Fruit fly (Drosophila melanogaster) whole organism, wandering third instar larva: ENCODE results near the gene CG31826.

Experiments used
- CG32264 ChIP-seq: fragments of 200-800 bp; sonication (Bioruptor generic); optimal IDR thresholded peaks from 2 replicates; lab custom pipeline; 2016; ENCODE audit warnings: missing biosample characterization, missing genetic modification characterization
- CG9705 ChIP-seq: fragments of 200-800 bp; sonication (Bioruptor generic); optimal IDR thresholded peaks from 2 replicates; lab custom pipeline; 2018; ENCODE audit warnings: missing biosample characterization, mild to moderate bottlenecking, missing genetic modification characterization
- CrebA ChIP-seq: fragments of 200-800 bp; sonication (Bioruptor generic); optimal IDR thresholded peaks from 2 replicates; lab custom pipeline; 2016; ENCODE audit warnings: missing biosample characterization, mild to moderate bottlenecking, missing genetic modification characterization, borderline replicate concordance
- Dif ChIP-seq: fragments of 200-275, 200-300 bp; sonication (Bioruptor generic); optimal IDR thresholded peaks from 2 replicates; lab custom pipeline; 2018; ENCODE audit warnings: missing biosample characterization, missing genetic modification characterization; ENCODE audit not compliant: partially characterized antibody
- GATAd ChIP-seq: sonication (Bioruptor generic); optimal IDR thresholded peaks from 2 replicates; lab custom pipeline; 2016; ENCODE audit warnings: missing biosample characterization, missing genetic modification characterization
- HLH106 ChIP-seq: fragments of 200-800 bp; optimal IDR thresholded peaks from 3 replicates; lab custom pipeline; 2019; ENCODE audit warnings: missing biosample characterization, mild to moderate bottlenecking, missing genetic modification characterization, moderate library complexity
- Hnf4 ChIP-seq: fragments of 200-800 bp; sonication (Bioruptor generic); optimal IDR thresholded peaks from 2 replicates; lab custom pipeline; 2016; ENCODE audit warnings: missing biosample characterization, mild to moderate bottlenecking, missing genetic modification characterization
- Hr78 ChIP-seq: fragments of >200 bp; optimal IDR thresholded peaks from 2 replicates; lab custom pipeline; 2017; ENCODE audit warnings: missing biosample characterization, missing genetic modification characterization
- Hr83 ChIP-seq: fragments of 200-300 bp; sonication (Bioruptor generic); optimal IDR thresholded peaks from 2 replicates; lab custom pipeline; 2016; ENCODE audit warnings: missing biosample characterization, mild to moderate bottlenecking, missing genetic modification characterization, moderate library complexity; ENCODE audit not compliant: poor library complexity, severe bottlenecking
- Jra ChIP-seq: sonication (Bioruptor generic); optimal IDR thresholded peaks from 2 replicates; lab custom pipeline; 2016; ENCODE audit warnings: missing biosample characterization, missing genetic modification characterization
- Mio ChIP-seq: sonication (Bioruptor generic); optimal IDR thresholded peaks from 2 replicates; lab custom pipeline; 2016; ENCODE audit warnings: missing biosample characterization, missing genetic modification characterization
- Myc ChIP-seq: fragments of >200 bp; optimal IDR thresholded peaks from 2 replicates; lab custom pipeline; 2017
- OdsH ChIP-seq: fragments of 200-800 bp; sonication (Bioruptor generic); optimal IDR thresholded peaks from 2 replicates; lab custom pipeline; 2016; ENCODE audit warnings: missing biosample characterization, mild to moderate bottlenecking, missing genetic modification characterization
- Rel ChIP-seq, 2 experiments: fragments of 200-800 bp; sonication (Bioruptor generic) in 1 of 2; optimal IDR thresholded peaks; 2 replicates in 1 of 2; 3 replicates in 1 of 2; lab custom pipeline; 2016 to 2019; ENCODE audit warnings: mild to moderate bottlenecking in 2 of 2, missing biosample characterization in 2 of 2, missing genetic modification characterization in 2 of 2, moderate library complexity in 1 of 2
- Sp1 ChIP-seq: fragments of 200-800 bp; sonication (Bioruptor generic); optimal IDR thresholded peaks from 3 replicates; lab custom pipeline; 2019; ENCODE audit warnings: missing biosample characterization, mild to moderate bottlenecking, missing genetic modification characterization, moderate library complexity
- Vsx2 ChIP-seq: fragments of 200-300, 225-300 bp; sonication (Bioruptor generic); optimal IDR thresholded peaks from 2 replicates; lab custom pipeline; 2018; ENCODE audit warnings: missing biosample characterization, missing genetic modification characterization; ENCODE audit not compliant: partially characterized antibody
- brk ChIP-seq: fragments of 200-800 bp; sonication (Bioruptor generic); optimal IDR thresholded peaks from 2 replicates; lab custom pipeline; 2016; ENCODE audit warnings: missing biosample characterization, mild to moderate bottlenecking, missing genetic modification characterization
- dl ChIP-seq, 2 experiments: fragments of 175-275, 200-275 bp in 1 of 2; fragments of 200-275 bp in 1 of 2; sonication (Bioruptor generic); optimal IDR thresholded peaks; lab custom pipeline; 2018; ENCODE audit warnings: mild to moderate bottlenecking in 2 of 2, missing biosample characterization in 2 of 2, missing genetic modification characterization in 2 of 2, moderate library complexity in 2 of 2; ENCODE audit not compliant: partially characterized antibody in 2 of 2, insufficient read depth in 1 of 2
- dmrt93B ChIP-seq: fragments of 200-800 bp; sonication (Bioruptor generic); optimal IDR thresholded peaks from 2 replicates; lab custom pipeline; 2018; ENCODE audit warnings: missing biosample characterization, mild to moderate bottlenecking, missing genetic modification characterization
- dsf ChIP-seq: sonication (Bioruptor generic); optimal IDR thresholded peaks from 2 replicates; lab custom pipeline; 2016; ENCODE audit warnings: missing biosample characterization, missing genetic modification characterization, borderline replicate concordance
- ey ChIP-seq: fragments of 200-800 bp; sonication (Bioruptor generic); optimal IDR thresholded peaks from 2 replicates; lab custom pipeline; 2016; ENCODE audit warnings: missing biosample characterization, missing genetic modification characterization
- foxo ChIP-seq, 2 experiments: fragments of 200-800 bp; sonication (Bioruptor generic); optimal IDR thresholded peaks; 2 replicates in 1 of 2; 3 replicates in 1 of 2; lab custom pipeline; 2016 to 2017; ENCODE audit warnings: missing biosample characterization in 2 of 2, missing genetic modification characterization in 2 of 2
- fru ChIP-seq: fragments of 200-800 bp; sonication (Bioruptor generic); optimal IDR thresholded peaks from 3 replicates; lab custom pipeline; 2016; ENCODE audit warnings: missing biosample characterization, mild to moderate bottlenecking, missing genetic modification characterization
- h ChIP-seq: fragments of 200-800 bp; sonication (Bioruptor generic); optimal IDR thresholded peaks from 3 replicates; lab custom pipeline; 2016; ENCODE audit warnings: missing biosample characterization, mild to moderate bottlenecking, missing genetic modification characterization
- jim ChIP-seq: fragments of 175-275, 200-325 bp; sonication (Bioruptor generic); optimal IDR thresholded peaks from 2 replicates; lab custom pipeline; 2016; ENCODE audit warnings: missing biosample characterization, mild to moderate bottlenecking, missing genetic modification characterization
- pan ChIP-seq: fragments of >200 bp; optimal IDR thresholded peaks from 2 replicates; lab custom pipeline; 2017
- psq ChIP-seq: fragments of 200-800 bp; sonication (Bioruptor generic); optimal IDR thresholded peaks from 3 replicates; lab custom pipeline; 2017; ENCODE audit warnings: missing biosample characterization, mild to moderate bottlenecking, missing genetic modification characterization, moderate library complexity
- rgr ChIP-seq: fragments of 200-800 bp; sonication (Bioruptor generic); optimal IDR thresholded peaks from 3 replicates; lab custom pipeline; 2016; ENCODE audit warnings: missing biosample characterization, mild to moderate bottlenecking, missing genetic modification characterization
- sv ChIP-seq: fragments of 200-800 bp; sonication (Bioruptor generic); optimal IDR thresholded peaks from 3 replicates; lab custom pipeline; 2016; ENCODE audit warnings: missing biosample characterization, missing genetic modification characterization
- tai ChIP-seq: sonication (Bioruptor generic); optimal IDR thresholded peaks from 2 replicates; lab custom pipeline; 2016; ENCODE audit warnings: missing biosample characterization, missing genetic modification characterization
- woc ChIP-seq: sonication (Bioruptor generic); optimal IDR thresholded peaks from 2 replicates; lab custom pipeline; 2016; ENCODE audit warnings: missing biosample characterization, mild to moderate bottlenecking, missing genetic modification characterization

The CG31826 gene

dm6 chr2L:15742976-15743375, 29.9 kb downstream of the CG31826 start:
- TF ChIP-seq CG32264 (GFP tag; lab: Kevin White, UChicago) (no peak), foxo (GFP tag; optimal IDR thresholded peaks at IDR 0.05; lab: Kevin White, UChicago) (no peak), Hr78 (GFP tag; lab: Kevin White, UChicago) (no peak), CG9705 (GFP tag; lab: Kevin White, UChicago) (no peak), ey (no peak), GATAd (GFP tag; lab: Kevin White, UChicago) (no peak), dsf (no peak), h (GFP tag; lab: Kevin White, UChicago) (no peak), Hnf4 (GFP tag; lab: Kevin White, UChicago) (no peak), Mio (GFP tag; lab: Kevin White, UChicago) (no peak), Sp1 (no peak), dl (GFP tag; optimal IDR thresholded peaks at IDR 0.05; lab: Kevin White, UChicago; ENCODE audit: insufficient read depth in 1 of 2, partially characterized antibody in 2 of 2) (no peak), tai (no peak), Hr83 (GFP tag; lab: Kevin White, UChicago) (no peak), CrebA (GFP tag; lab: Kevin White, UChicago) (no peak), Dif (GFP tag; lab: Kevin White, UChicago) (no peak), Myc (lab: Kevin White, UChicago) (no peak), sv (GFP tag; lab: Kevin White, UChicago) (no peak), brk (no peak)

dm6 chr2L:15741418-15741817, 31.5 kb downstream of the CG31826 start:
- TF ChIP-seq GATAd (GFP tag; lab: Kevin White, UChicago) = no peak
- TF ChIP-seq jim (GFP tag; lab: Kevin White, UChicago) = no peak
- TF ChIP-seq dmrt93B = no peak
- TF ChIP-seq woc (GFP tag; lab: Kevin White, UChicago) = no peak
- TF ChIP-seq ey = no peak
- TF ChIP-seq Vsx2 (GFP tag; lab: Kevin White, UChicago) = no peak
- no peak for TF ChIP-seq h (GFP tag; lab: Kevin White, UChicago)
- no peak for TF ChIP-seq dsf
- TF ChIP-seq HLH106 (tag; lab: Kevin White, UChicago) = no peak
- TF ChIP-seq Rel (GFP tag; optimal IDR thresholded peaks at IDR 0.05; lab: Kevin White, UChicago) = no peak
- TF ChIP-seq Rel (tag; optimal IDR thresholded peaks at IDR 0.05; lab: Kevin White, UChicago) = no peak

- no peak for TF ChIP-seq CrebA (GFP tag; lab: Kevin White, UChicago)
- TF ChIP-seq woc (GFP tag; lab: Kevin White, UChicago) = no peak
- TF ChIP-seq Hr78 (GFP tag; lab: Kevin White, UChicago) = no peak
Observed at dm6 chr2L:15740918-15741317, 32.0 kb downstream of the CG31826 start.

- no peak for TF ChIP-seq Rel (GFP tag; optimal IDR thresholded peaks at IDR 0.05; lab: Kevin White, UChicago)
- peak; percentile 34 for TF ChIP-seq Rel (tag; optimal IDR thresholded peaks at IDR 0.05; lab: Kevin White, UChicago)
- TF ChIP-seq Mio (GFP tag; lab: Kevin White, UChicago) = no peak
- TF ChIP-seq, all 38 proteins: peak for 1
Observed at dm6 chr2L:15735918-15736317, 37.0 kb downstream of the CG31826 start.

dm6 chr2L:15731687-15732086, 41.2 kb downstream of the CG31826 start:
- TF ChIP-seq tai (no peak), Hnf4 (GFP tag; lab: Kevin White, UChicago) (no peak), pan (lab: Kevin White, UChicago) (no peak), Jra (no peak), rgr (GFP tag; lab: Kevin White, UChicago) (no peak), CG32264 (GFP tag; lab: Kevin White, UChicago) (no peak), GATAd (GFP tag; lab: Kevin White, UChicago) (no peak), Dif (GFP tag; lab: Kevin White, UChicago) (no peak), dmrt93B (no peak), sv (GFP tag; lab: Kevin White, UChicago) (no peak), fru (GFP tag; lab: Kevin White, UChicago) (no peak), Vsx2 (GFP tag; lab: Kevin White, UChicago) (no peak), Hr83 (GFP tag; lab: Kevin White, UChicago) (no peak), OdsH (GFP tag; lab: Kevin White, UChicago) (no peak), psq (GFP tag; lab: Kevin White, UChicago) (no peak), foxo (GFP tag; optimal IDR thresholded peaks at IDR 0.05; lab: Kevin White, UChicago) (no peak)
